Worm (Caenorhabditis elegans): Measurements from ENCODE around the gene taf-11.3.
A peak's percentile ranks its signal among the peaks of the same experiment; 100 is the strongest.

Gene taf-11.3

DNA sequence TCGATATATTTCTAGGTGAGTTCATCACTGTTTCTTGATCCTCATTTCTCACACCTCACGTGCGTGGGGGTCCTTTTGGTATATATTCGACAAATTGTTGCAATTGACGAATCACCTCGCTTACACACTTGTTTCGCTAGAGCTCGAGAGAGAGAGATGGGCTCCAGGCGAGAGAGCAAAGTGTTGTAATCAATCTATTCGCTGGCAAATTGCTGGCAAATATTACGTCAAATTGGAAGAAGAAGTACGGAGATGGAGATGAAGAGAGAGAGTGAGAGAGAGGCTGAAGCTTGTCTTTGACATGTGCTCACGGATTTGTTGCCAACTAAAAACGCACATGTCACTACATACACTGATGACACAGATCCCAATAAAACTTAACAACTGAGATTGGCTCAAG, 20.9 kb upstream of the taf-11.3 start:
- TF ChIP-seq vab-15 (tag; optimal IDR thresholded peaks at IDR 0.05) (peak; percentile 98), nhr-90 (tag; optimal IDR thresholded peaks at IDR 0.05; ENCODE audit: poor library complexity) (no peak), pag-3 (tag; optimal IDR thresholded peaks at IDR 0.05; ENCODE audit: borderline replicate concordance, insufficient read depth) (peak; percentile 39), pqm-1 (tag; optimal IDR thresholded peaks at IDR 0.05) (no peak), unc-130 (tag; optimal IDR thresholded peaks at IDR 0.05) (peak; percentile 51), nhr-19 (GFP tag; conservative IDR thresholded peaks at IDR 0.05) (peak; percentile 19; the same call in 1 of the 2 replicates), dsc-1 (tag; optimal IDR thresholded peaks at IDR 0.05) (peak; percentile 40), mdl-1 (tag; optimal IDR thresholded peaks at IDR 0.05) (peak in 1 of 2 experiments; percentile 7), lsy-2 (tag; optimal IDR thresholded peaks at IDR 0.05) (peak; percentile 27 to 48), snu-23 (GFP tag; optimal IDR thresholded peaks at IDR 0.05) (peak; percentile 53), egl-27 (tag; optimal IDR thresholded peaks at IDR 0.05) (no peak), grh-1 (GFP tag; IDR thresholded peaks at IDR 0.05) (no peak), hpl-2 (GFP tag; optimal IDR thresholded peaks at IDR 0.05) (no peak), lin-35 (GFP tag; optimal IDR thresholded peaks at IDR 0.05) (peak in 1 of 2 experiments; percentile 23), pax-3 (tag; optimal IDR thresholded peaks at IDR 0.05) (no peak), nhr-20 (tag; optimal IDR thresholded peaks at IDR 0.05) (peak; percentile 11), lin-39 (tag; optimal IDR thresholded peaks at IDR 0.05) (peak; percentile 11), rnt-1 (tag; optimal IDR thresholded peaks at IDR 0.05) (peak; percentile 72), efl-1 (optimal IDR thresholded peaks at IDR 0.05) (peak in 1 of 2 experiments; percentile 23), efl-1 (GFP tag; optimal IDR thresholded peaks at IDR 0.05 in 1 of 2) (no peak), lin-14 (GFP tag; optimal IDR thresholded peaks at IDR 0.05) (peak; percentile 77), nhr-71 (tag; optimal IDR thresholded peaks at IDR 0.05) (peak; percentile 70), hlh-17 (GFP tag; optimal IDR thresholded peaks at IDR 0.05; ENCODE audit: borderline replicate concordance) (no peak)

DNA sequence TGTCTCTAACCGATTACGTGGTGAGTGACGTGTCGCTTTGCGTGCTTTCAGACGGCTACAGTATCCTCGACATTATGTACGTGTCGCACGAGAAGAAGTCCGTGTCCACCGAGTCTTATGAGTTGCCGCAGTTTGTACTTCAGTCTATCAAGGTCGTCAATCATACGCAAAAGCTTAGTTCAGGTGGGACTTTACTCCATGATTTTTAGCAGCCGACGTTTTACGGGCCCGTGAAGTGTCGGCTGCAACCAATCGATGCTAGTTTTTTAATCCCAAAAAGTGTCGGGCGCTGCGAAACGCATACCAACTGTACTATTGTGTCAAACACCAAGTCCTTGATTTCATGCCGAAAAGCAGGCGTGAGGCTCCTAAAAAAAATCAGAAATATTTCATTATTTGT, 19.8 kb upstream of the taf-11.3 start:
- no peak for TF ChIP-seq nhr-71 (tag; optimal IDR thresholded peaks at IDR 0.05)
- no peak for TF ChIP-seq swsn-7 (tag; optimal IDR thresholded peaks at IDR 0.05)
- no peak for TF ChIP-seq F16B12.6 (tag; optimal IDR thresholded peaks at IDR 0.05)
- no peak for TF ChIP-seq aly-2 (tag; optimal IDR thresholded peaks at IDR 0.05)
- no peak for TF ChIP-seq nhr-20 (tag; optimal IDR thresholded peaks at IDR 0.05)
- TF ChIP-seq nhr-84 (tag; optimal IDR thresholded peaks at IDR 0.05): no peak
- TF ChIP-seq rnt-1 (tag; optimal IDR thresholded peaks at IDR 0.05): no peak
- TF ChIP-seq unc-62 (GFP tag; optimal IDR thresholded peaks at IDR 0.05): no peak
- TF ChIP-seq ceh-8 (GFP tag; optimal IDR thresholded peaks at IDR 0.05): no peak
- TF ChIP-seq hpl-2 (GFP tag; optimal IDR thresholded peaks at IDR 0.05): no peak

ce11 chrIII:10523025-10523424, 18.0 kb upstream of the taf-11.3 start:
- TF ChIP-seq egl-13 (tag; optimal IDR thresholded peaks at IDR 0.05) (no peak), rnt-1 (tag; optimal IDR thresholded peaks at IDR 0.05) (no peak), fos-1 (tag; optimal IDR thresholded peaks at IDR 0.05) (no peak), ceh-88 (GFP tag; IDR thresholded peaks at IDR 0.05) (no peak), isw-1 (GFP tag; IDR thresholded peaks at IDR 0.05) (no peak), ceh-8 (GFP tag; optimal IDR thresholded peaks at IDR 0.05) (no peak), ces-1 (GFP tag; optimal IDR thresholded peaks at IDR 0.05) (no peak), nhr-76 (tag; optimal IDR thresholded peaks at IDR 0.05) (no peak), mep-1 (tag; optimal IDR thresholded peaks at IDR 0.05) (no peak), snpc-4 (tag; optimal IDR thresholded peaks at IDR 0.05) (no peak), mab-9 (GFP tag; IDR thresholded peaks at IDR 0.05) (no peak), unc-98 (GFP tag; IDR thresholded peaks at IDR 0.05) (no peak), lsy-2 (tag; optimal IDR thresholded peaks at IDR 0.05) (no peak), unc-130 (tag; optimal IDR thresholded peaks at IDR 0.05) (no peak), mef-2 (tag; optimal IDR thresholded peaks at IDR 0.05) (no peak), nhr-12 (tag; optimal IDR thresholded peaks at IDR 0.05) (no peak), egl-27 (tag; optimal IDR thresholded peaks at IDR 0.05) (no peak), dsc-1 (tag; optimal IDR thresholded peaks at IDR 0.05) (no peak)
